Worm (Caenorhabditis elegans): ENCODE data around the gene hda-1.

hda-1 gene

DNA sequence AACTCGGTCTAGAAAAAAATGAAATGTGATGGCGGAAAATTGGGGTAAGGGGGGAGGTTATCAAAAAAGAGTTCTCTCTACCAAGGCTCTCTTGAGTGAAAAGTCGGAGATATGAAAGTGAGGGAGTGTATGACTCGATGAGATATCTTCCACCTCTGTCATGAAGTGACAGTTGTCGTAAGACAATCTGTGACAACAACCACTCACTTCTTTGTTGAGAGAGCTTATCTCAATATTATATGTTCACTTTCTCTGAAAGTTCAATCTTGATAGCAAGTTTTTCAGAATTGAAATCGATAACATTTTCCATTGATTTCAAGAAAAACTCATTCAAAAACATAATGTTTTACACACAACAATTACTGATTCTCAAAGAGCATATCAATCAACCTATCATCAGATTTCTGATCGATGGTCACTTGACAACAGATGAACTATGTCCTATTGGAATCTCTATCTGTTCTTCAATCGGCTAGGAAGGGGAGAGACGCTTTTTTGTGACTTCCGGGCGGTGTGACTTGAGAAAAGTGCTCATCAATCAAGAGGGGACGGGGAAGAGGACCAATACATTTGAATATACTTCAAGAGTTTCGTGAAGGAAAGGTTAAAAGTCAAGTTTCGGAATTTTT is 51.7 kb downstream of the hda-1 start:
- peak; percentile 76 for TF ChIP-seq hlh-1 (tag; optimal IDR thresholded peaks at IDR 0.05)
- no peak for TF ChIP-seq drap-1 (GFP tag; optimal IDR thresholded peaks at IDR 0.05)
- no peak for TF ChIP-seq nhr-76 (tag; optimal IDR thresholded peaks at IDR 0.05)
- TF ChIP-seq mep-1 (tag; optimal IDR thresholded peaks at IDR 0.05) = no peak
- no peak for TF ChIP-seq nhr-12 (tag; optimal IDR thresholded peaks at IDR 0.05)
- TF ChIP-seq unc-62 (GFP tag; optimal IDR thresholded peaks at IDR 0.05) = peak; percentile 79
- TF ChIP-seq snpc-4 (tag; optimal IDR thresholded peaks at IDR 0.05) = no peak
- peak; percentile 10 for TF ChIP-seq unc-120 (tag; optimal IDR thresholded peaks at IDR 0.05; ENCODE audit: poor library complexity, severe bottlenecking)
- no peak for TF ChIP-seq sem-2 (GFP tag; optimal IDR thresholded peaks at IDR 0.05)
